Worm (Caenorhabditis elegans) whole organism, late embryonic: ENCODE results near the gene F38A5.8.

Source experiments
- ahr-1 ChIP-seq: sonication (generic microtip); optimal IDR thresholded peaks from 2 replicates; lab custom pipeline; 2016; ENCODE audit warnings: missing genetic modification characterization, missing compliant biosample characterization
- ama-1 ChIP-seq: fragments of 150-350 bp; optimal IDR thresholded peaks from 2 replicates; lab custom pipeline; 2014
- ceh-19 ChIP-seq: fragments of 200-800 bp; sonication (Bioruptor generic); optimal IDR thresholded peaks from 2 replicates; lab custom pipeline; 2018; ENCODE audit warnings: mild to moderate bottlenecking, missing genetic modification characterization, missing compliant biosample characterization
- elt-2 ChIP-seq: sonication (generic microtip); optimal IDR thresholded peaks from 2 replicates; lab custom pipeline; 2016; ENCODE audit warnings: missing genetic modification reagents, missing genetic modification characterization, missing compliant biosample characterization
- nhr-11 ChIP-seq: fragments of 150-350 bp; optimal IDR thresholded peaks from 2 replicates; lab custom pipeline; 2014; ENCODE audit warnings: missing biosample characterization, missing genetic modification characterization
- syd-9 ChIP-seq: sonication (generic microtip); optimal IDR thresholded peaks from 2 replicates; lab custom pipeline; 2016; ENCODE audit warnings: mild to moderate bottlenecking, missing genetic modification characterization, moderate library complexity, missing compliant biosample characterization
- unc-86 ChIP-seq: sonication (generic microtip); optimal IDR thresholded peaks from 2 replicates; lab custom pipeline; 2016; ENCODE audit warnings: missing genetic modification characterization, missing compliant biosample characterization

DNA sequence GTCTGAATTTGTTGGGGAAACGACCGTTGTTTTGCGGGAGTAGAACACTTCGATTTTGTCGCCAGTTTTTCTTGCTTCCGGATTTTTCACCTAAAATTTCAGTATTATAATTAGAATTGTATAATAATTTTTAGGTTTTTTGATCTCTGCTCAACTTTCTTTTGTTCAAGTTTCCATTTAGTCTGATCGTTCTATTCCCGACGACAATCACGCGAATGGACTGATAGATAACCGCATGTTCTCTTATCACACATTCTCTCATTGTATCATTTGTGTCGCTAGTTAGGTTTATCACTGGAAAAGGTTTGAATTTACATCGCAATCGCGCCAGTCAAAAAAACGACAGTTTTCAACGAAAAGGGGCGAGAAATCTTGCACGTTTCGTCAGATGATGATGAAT is 44.7 kb upstream of the F38A5.8 start:
- no peak for TF ChIP-seq ahr-1
- no peak for TF ChIP-seq nhr-11 (tag; lab: Kevin White, UChicago)
- no peak for TF ChIP-seq syd-9 (tag; lab: Kevin White, UChicago)
- TF ChIP-seq ama-1, result no peak
- peak; percentile 86 for TF ChIP-seq elt-2 (tag; lab: Kevin White, UChicago)
- no peak for TF ChIP-seq ceh-19 (GFP tag; lab: Kevin White, UChicago)
- TF ChIP-seq unc-86 (tag; lab: Kevin White, UChicago), result no peak
